Fruit fly (Drosophila melanogaster) whole organism, embryonic: ENCODE data around the gene CG43078.

Experiments used
- C15 ChIP-seq: fragments of 200-800 bp; sonication (Bioruptor generic); IDR thresholded peaks from 3 replicates; pipeline ENCODE4 v1.3.6; 2022; ENCODE audit warnings: missing biosample characterization, missing genetic modification characterization
- CG11560 ChIP-seq: fragments of 200-800 bp; sonication (Bioruptor generic); IDR thresholded peaks from 3 replicates; pipeline ENCODE4 v1.3.6; 2022; ENCODE audit warnings: missing biosample characterization, missing genetic modification characterization
- CG11695 ChIP-seq: fragments of 200-800 bp; sonication (Bioruptor generic); IDR thresholded peaks from 3 replicates; pipeline ENCODE4 v1.3.6; 2022; ENCODE audit warnings: missing biosample characterization, missing genetic modification characterization
- CG12659 ChIP-seq: fragments of 200-800 bp; sonication (Bioruptor generic); optimal IDR thresholded peaks from 3 replicates; lab custom pipeline; 2017; ENCODE audit warnings: mild to moderate bottlenecking, missing biosample characterization, missing genetic modification reagents, missing genetic modification characterization
- CG13296 ChIP-seq: fragments of 200-800 bp; sonication (Bioruptor generic); optimal IDR thresholded peaks from 3 replicates; lab custom pipeline; 2018; ENCODE audit warnings: missing biosample characterization, mild to moderate bottlenecking, missing genetic modification characterization
- CG14441 ChIP-seq: fragments of 200-800 bp; sonication (Bioruptor generic); IDR thresholded peaks from 2 replicates; pipeline ENCODE4 v1.3.6; 2022; ENCODE audit warnings: missing biosample characterization, missing genetic modification characterization
- CG16813 ChIP-seq: fragments of 200-800 bp; sonication (Bioruptor generic); IDR thresholded peaks from 3 replicates; pipeline ENCODE4 v1.3.6; 2022; ENCODE audit warnings: missing biosample characterization, missing genetic modification characterization; ENCODE audit not compliant: partially characterized antibody
- CG17359 ChIP-seq: fragments of 200-800 bp; sonication (Bioruptor generic); optimal IDR thresholded peaks from 3 replicates; lab custom pipeline; 2018; ENCODE audit warnings: missing biosample characterization, mild to moderate bottlenecking, missing genetic modification characterization, moderate library complexity
- CG32532 ChIP-seq: fragments of 200-800 bp; sonication (Bioruptor generic); IDR thresholded peaks from 2 replicates; pipeline ENCODE4 v1.3.6; 2022; ENCODE audit warnings: missing biosample characterization, missing genetic modification characterization
- CG32767 ChIP-seq: fragments of 200-800 bp; sonication (Bioruptor generic); IDR thresholded peaks from 2 replicates; pipeline ENCODE4 v1.3.6; 2022; ENCODE audit warnings: missing biosample characterization, missing genetic modification characterization
- CG32772 ChIP-seq: fragments of 200-800 bp; sonication (Bioruptor generic); IDR thresholded peaks from 2 replicates; pipeline ENCODE4 v1.3.6; 2022; ENCODE audit warnings: missing biosample characterization, missing genetic modification characterization
- CG34422 ChIP-seq: fragments of 200-800 bp; sonication (Bioruptor generic); IDR thresholded peaks from 3 replicates; pipeline ENCODE4 v1.3.6; 2022; ENCODE audit warnings: missing biosample characterization, missing genetic modification characterization
- CG3995 ChIP-seq: fragments of 200-800 bp; sonication (Bioruptor generic); optimal IDR thresholded peaks from 3 replicates; lab custom pipeline; 2016; ENCODE audit warnings: missing biosample characterization, missing genetic modification characterization
- CG6175 ChIP-seq: fragments of 200-800 bp; sonication (Bioruptor generic); IDR thresholded peaks from 3 replicates; pipeline ENCODE4 v1.3.6; 2022; ENCODE audit warnings: missing biosample characterization, missing genetic modification characterization
- CG7372 ChIP-seq: fragments of 200-800 bp; sonication (Bioruptor generic); IDR thresholded peaks from 2 replicates; pipeline ENCODE4 v1.3.6; 2022; ENCODE audit warnings: missing biosample characterization, missing genetic modification characterization
- CG7745 ChIP-seq: fragments of 200-800 bp; sonication (Bioruptor generic); optimal IDR thresholded peaks from 2 replicates; lab custom pipeline; 2018; ENCODE audit warnings: missing biosample characterization, mild to moderate bottlenecking, missing genetic modification characterization, moderate library complexity
- CG7928 ChIP-seq: fragments of 200-800 bp; sonication (Bioruptor generic); optimal IDR thresholded peaks from 2 replicates; lab custom pipeline; 2017; ENCODE audit warnings: missing biosample characterization, mild to moderate bottlenecking, missing genetic modification characterization
- CG9817 ChIP-seq: fragments of 200-800 bp; sonication (Bioruptor generic); optimal IDR thresholded peaks from 2 replicates; lab custom pipeline; 2018; ENCODE audit warnings: missing biosample characterization, mild to moderate bottlenecking, missing genetic modification characterization, moderate library complexity
- CG9876 ChIP-seq: fragments of 200-800 bp; sonication (Bioruptor generic); optimal IDR thresholded peaks from 2 replicates; lab custom pipeline; 2016; ENCODE audit warnings: missing biosample characterization, missing genetic modification characterization
- CHES-1-like ChIP-seq: fragments of 200-800 bp; sonication (Bioruptor generic); optimal IDR thresholded peaks from 2 replicates; lab custom pipeline; 2016; ENCODE audit warnings: missing biosample characterization, missing genetic modification characterization
- CoRest ChIP-seq: fragments of 200-800 bp; sonication (Bioruptor generic); optimal IDR thresholded peaks from 3 replicates; lab custom pipeline; 2018; ENCODE audit warnings: missing biosample characterization, mild to moderate bottlenecking, missing genetic modification characterization, moderate library complexity
- CrebB ChIP-seq: fragments of 200-800 bp; sonication (Bioruptor generic); optimal IDR thresholded peaks from 3 replicates; lab custom pipeline; 2018; ENCODE audit warnings: missing biosample characterization, mild to moderate bottlenecking, missing genetic modification characterization
- MESR4 ChIP-seq: fragments of 200-800 bp; sonication (Bioruptor generic); optimal IDR thresholded peaks from 2 replicates; lab custom pipeline; 2018; ENCODE audit warnings: missing biosample characterization, mild to moderate bottlenecking, missing genetic modification characterization, moderate library complexity
- Rfx ChIP-seq: fragments of 200-800 bp; sonication (Bioruptor generic); IDR thresholded peaks from 2 replicates; pipeline ENCODE4 v1.3.6; 2022; ENCODE audit warnings: missing biosample characterization, missing genetic modification characterization
- Side ChIP-seq: fragments of 200-800 bp; sonication (Bioruptor generic); optimal IDR thresholded peaks from 2 replicates; lab custom pipeline; 2016; ENCODE audit warnings: missing biosample characterization, missing genetic modification characterization
- Sox100B ChIP-seq: fragments of 200-800 bp; sonication (Bioruptor generic); optimal IDR thresholded peaks from 3 replicates; lab custom pipeline; 2018; ENCODE audit warnings: missing biosample characterization, mild to moderate bottlenecking, missing genetic modification characterization
- Taf1 ChIP-seq: fragments of 200-800 bp; sonication (Bioruptor generic); IDR thresholded peaks from 2 replicates; pipeline ENCODE4 v1.3.6; 2022; ENCODE audit warnings: missing biosample characterization, missing genetic modification characterization
- az2 ChIP-seq: fragments of 200-800 bp; sonication (Bioruptor generic); optimal IDR thresholded peaks from 3 replicates; lab custom pipeline; 2016; ENCODE audit warnings: missing biosample characterization, missing genetic modification characterization
- bcd ChIP-seq: fragments of 200-800 bp; sonication (Bioruptor generic); optimal IDR thresholded peaks from 2 replicates; lab custom pipeline; 2017; ENCODE audit warnings: missing biosample characterization, mild to moderate bottlenecking, missing genetic modification characterization
- bsh ChIP-seq, 2 experiments: fragments of 200-800 bp; sonication (Bioruptor generic); optimal IDR thresholded peaks; 2 replicates each; lab custom pipeline; 2017 to 2018; ENCODE audit warnings: mild to moderate bottlenecking in 2 of 2, missing biosample characterization in 2 of 2, missing genetic modification characterization in 2 of 2, moderate library complexity in 1 of 2
- ci ChIP-seq: fragments of 200-800 bp; sonication (Bioruptor generic); IDR thresholded peaks from 3 replicates; pipeline ENCODE4 v1.3.6; 2022; ENCODE audit warnings: missing biosample characterization, missing genetic modification characterization
- crol ChIP-seq: fragments of 200-800 bp; sonication (Bioruptor generic); IDR thresholded peaks from 2 replicates; pipeline ENCODE4 v1.3.6; 2022; ENCODE audit warnings: missing biosample characterization, missing genetic modification characterization
- disco-r ChIP-seq: fragments of 200-800 bp; sonication (Bioruptor generic); optimal IDR thresholded peaks from 2 replicates; lab custom pipeline; 2016; ENCODE audit warnings: missing biosample characterization, missing genetic modification characterization
- insv ChIP-seq, 2 experiments: fragments of 200-800 bp; sonication (Bioruptor generic); optimal IDR thresholded peaks; 3 replicates each; lab custom pipeline; 2016 to 2018; ENCODE audit warnings: missing biosample characterization in 2 of 2, missing genetic modification characterization in 2 of 2
- org-1 ChIP-seq: fragments of 200-800 bp; sonication (Bioruptor generic); optimal IDR thresholded peaks from 2 replicates; lab custom pipeline; 2017; ENCODE audit warnings: missing biosample characterization, missing genetic modification characterization
- otp ChIP-seq: fragments of 200-800 bp; sonication (Bioruptor generic); IDR thresholded peaks from 3 replicates; pipeline ENCODE4, ENCODE4 v1.3.6; 2022; ENCODE audit warnings: missing biosample characterization, missing genetic modification characterization
- pfk ChIP-seq: fragments of 200-800 bp; sonication (Bioruptor generic); optimal IDR thresholded peaks from 2 replicates; lab custom pipeline; 2018; ENCODE audit warnings: missing biosample characterization, mild to moderate bottlenecking, missing genetic modification characterization, moderate library complexity
- pros ChIP-seq: fragments of 200-800 bp; sonication (Bioruptor generic); optimal IDR thresholded peaks from 3 replicates; lab custom pipeline; 2019; ENCODE audit warnings: missing biosample characterization, mild to moderate bottlenecking, missing genetic modification characterization, moderate library complexity
- pum ChIP-seq: fragments of 200-800 bp; sonication (Bioruptor generic); optimal IDR thresholded peaks from 2 replicates; lab custom pipeline; 2016; ENCODE audit warnings: missing biosample characterization, missing genetic modification characterization
- rib ChIP-seq: fragments of 200-800 bp; sonication (Bioruptor generic); IDR thresholded peaks from 2 replicates; pipeline ENCODE4 v1.3.6; 2022; ENCODE audit warnings: missing biosample characterization, missing genetic modification characterization
- row ChIP-seq: fragments of 200-800 bp; sonication (Bioruptor generic); IDR thresholded peaks from 3 replicates; pipeline ENCODE4 v1.3.6; 2022; ENCODE audit warnings: missing biosample characterization, missing genetic modification characterization
- sens ChIP-seq: fragments of 200-800 bp; sonication (Bioruptor generic); peaks from one replicate; lab custom pipeline; 2016; ENCODE audit warnings: missing biosample characterization, missing genetic modification characterization
- sna ChIP-seq: fragments of 200-800 bp; sonication (Bioruptor generic); IDR thresholded peaks from 2 replicates; pipeline ENCODE4 v1.3.6; 2022; ENCODE audit warnings: missing biosample characterization, missing genetic modification characterization; ENCODE audit not compliant: partially characterized antibody
- tap ChIP-seq: fragments of 200-800 bp; optimal IDR thresholded peaks from 3 replicates; lab custom pipeline; 2019; ENCODE audit warnings: missing biosample characterization, mild to moderate bottlenecking, missing genetic modification characterization, moderate library complexity
- tgo ChIP-seq: fragments of 200-800 bp; sonication (Bioruptor generic); IDR thresholded peaks from 3 replicates; pipeline ENCODE4 v1.3.6; 2022; ENCODE audit warnings: missing biosample characterization, missing genetic modification characterization
- tin ChIP-seq: fragments of 200-800 bp; sonication (Bioruptor generic); optimal IDR thresholded peaks from 3 replicates; lab custom pipeline; 2016; ENCODE audit warnings: missing biosample characterization, missing genetic modification characterization
- tna ChIP-seq: fragments of 200-800 bp; sonication (Bioruptor generic); IDR thresholded peaks from 2 replicates; pipeline ENCODE4 v1.3.6; 2022; ENCODE audit warnings: missing biosample characterization, missing genetic modification characterization; ENCODE audit not compliant: partially characterized antibody
- unc-4 ChIP-seq: fragments of 200-800 bp; sonication (Bioruptor generic); IDR thresholded peaks from 2 replicates; pipeline ENCODE4 v1.3.6; 2022; ENCODE audit warnings: missing biosample characterization, missing genetic modification characterization; ENCODE audit not compliant: partially characterized antibody
- z ChIP-seq: fragments of 200-800 bp; sonication (Bioruptor generic); IDR thresholded peaks from 3 replicates; pipeline ENCODE4 v1.3.6; 2022; ENCODE audit warnings: missing biosample characterization, missing genetic modification characterization

Gene CG43078

DNA sequence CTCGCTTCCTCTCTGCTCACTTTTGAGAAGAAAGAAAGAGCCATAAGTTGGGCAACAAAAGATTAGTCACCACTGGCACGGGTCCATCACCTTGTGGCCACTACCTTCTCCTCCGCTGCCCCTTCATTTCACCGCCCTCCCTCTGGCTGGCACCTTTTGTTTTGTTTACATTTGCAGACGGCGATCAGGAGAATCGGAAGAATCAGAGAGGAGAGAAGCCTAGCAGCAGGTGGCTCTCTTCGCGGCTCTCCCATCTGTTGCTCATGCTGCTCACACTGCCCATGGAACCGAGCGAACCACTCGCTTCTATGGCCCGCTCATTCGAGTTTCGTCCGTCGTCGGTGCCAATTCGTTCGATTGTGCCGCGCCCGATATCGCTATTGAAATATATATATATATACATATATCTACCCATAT, 30.2 kb upstream of the CG43078 start (continued):
- TF ChIP-seq ci (peak; percentile 57; the same call in 1 of the 3 replicates), CG7372 (GFP tag; lab: Robert Waterston, UW) (no peak), otp (0 out of 3 replicates have a peak, but pooled peaks have one; percentile 30), CG11695 (GFP tag; lab: Robert Waterston, UW) (peak; percentile 31; the same call in 1 of the 3 replicates), tin (no peak), CG9876 (no peak), pfk (GFP tag; lab: Kevin White, UChicago) (peak; percentile 29), CrebB (peak; percentile 57), bsh (GFP tag; optimal IDR thresholded peaks at IDR 0.05; lab: Kevin White, UChicago) (peak in 1 of 2 experiments; percentile 48), CG17359 (peak; percentile 11), disco-r (GFP tag; lab: Kevin White, UChicago) (no peak), sens (GFP tag; lab: Kevin White, UChicago) (peak; percentile 51), unc-4 (GFP tag; lab: Robert Waterston, UW) (peak; percentile 47; the same call in 1 of the 2 replicates), crol (GFP tag; lab: Robert Waterston, UW) (peak; percentile 97), CG34422 (GFP tag; lab: Robert Waterston, UW) (peak; percentile 36; the same call in 1 of the 3 replicates), CG32767 (GFP tag; lab: Robert Waterston, UW) (no peak), tna (GFP tag; lab: Robert Waterston, UW) (0 out of 2 replicates have a peak, but pooled peaks have one; percentile 39)

- peak; percentile 67 for TF ChIP-seq CrebB
- TF ChIP-seq Side (GFP tag; lab: Kevin White, UChicago), result peak; percentile 60
- no peak for TF ChIP-seq pros (GFP tag; lab: Kevin White, UChicago)
- TF ChIP-seq bsh (GFP tag; optimal IDR thresholded peaks at IDR 0.05; lab: Kevin White, UChicago), result peak in 1 of 2 experiments; percentile 87
- TF ChIP-seq sna (GFP tag; lab: Robert Waterston, UW), result no peak
- TF ChIP-seq CG9817 (tag; lab: Kevin White, UChicago), result peak; percentile 90
- TF ChIP-seq pum (GFP tag; lab: Kevin White, UChicago), result peak; percentile 59
- TF ChIP-seq CHES-1-like (GFP tag; lab: Kevin White, UChicago), result peak; percentile 38
- TF ChIP-seq CG16813 (GFP tag; lab: Robert Waterston, UW), result no peak
- peak; percentile 57 for TF ChIP-seq CG3995 (GFP tag; lab: Kevin White, UChicago)
- no peak for TF ChIP-seq CG7745
- peak; percentile 93 for TF ChIP-seq CG12659 (GFP tag; lab: Kevin White, UChicago)
- TF ChIP-seq tap (tag; lab: Kevin White, UChicago), result peak; percentile 79
- TF ChIP-seq CG7928 (GFP tag; lab: Kevin White, UChicago), result peak; percentile 71
- TF ChIP-seq CG14441 (GFP tag; lab: Robert Waterston, UW), result peak; percentile 80
- peak; percentile 81 for TF ChIP-seq tgo (GFP tag; lab: Robert Waterston, UW)
- peak; percentile 79 for TF ChIP-seq org-1 (GFP tag; lab: Kevin White, UChicago)
- peak; percentile 76 for TF ChIP-seq Taf1 (GFP tag; lab: Robert Waterston, UW)
- TF ChIP-seq rib (GFP tag; lab: Robert Waterston, UW), result peak; percentile 66
- no peak for TF ChIP-seq z (GFP tag; lab: Robert Waterston, UW)
- TF ChIP-seq CG32532 (GFP tag; lab: Robert Waterston, UW), result peak; percentile 92
- peak; percentile 94 for TF ChIP-seq CoRest
- TF ChIP-seq MESR4 (GFP tag; lab: Kevin White, UChicago), result no peak
- TF ChIP-seq CG6175 (GFP tag; lab: Robert Waterston, UW), result 0 out of 3 replicates have a peak, but pooled peaks have one; percentile 58
- TF ChIP-seq CG11560, result peak; percentile 63
- TF ChIP-seq Rfx (GFP tag; lab: Robert Waterston, UW), result peak; percentile 91
- TF ChIP-seq C15, result 0 out of 3 replicates have a peak, but pooled peaks have one; percentile 39
- TF ChIP-seq bcd (GFP tag; lab: Kevin White, UChicago), result peak; percentile 85
- TF ChIP-seq Sox100B (GFP tag; lab: Kevin White, UChicago), result peak; percentile 87
- peak; percentile 82 for TF ChIP-seq az2 (GFP tag; lab: Kevin White, UChicago)
- TF ChIP-seq insv (GFP tag; optimal IDR thresholded peaks at IDR 0.05; lab: Kevin White, UChicago), result peak in 1 of 2 experiments; percentile 40
- TF ChIP-seq row (GFP tag; lab: Robert Waterston, UW), result peak; percentile 86
- peak; percentile 74 for TF ChIP-seq CG32772 (GFP tag; lab: Robert Waterston, UW)
- peak; percentile 91 for TF ChIP-seq CG13296 (GFP tag; lab: Kevin White, UChicago)
These were observed 29.5 kb upstream of the CG43078 start for dm6 chr3L:8547104-8547523.
